Worm (Caenorhabditis elegans) whole organism, L3 larva: ENCODE data around the gene srw-98.

Source experiments
- ZK546.5 ChIP-seq: sonication (generic microtip); optimal IDR thresholded peaks from 2 replicates; lab custom pipeline; 2017; ENCODE audit warnings: missing biosample characterization, missing genetic modification characterization
- egl-27 ChIP-seq: sonication (generic microtip); optimal IDR thresholded peaks from 4 replicates; lab custom pipeline; 2017; ENCODE audit warnings: missing biosample characterization, missing genetic modification reagents, missing genetic modification characterization
- elt-3 ChIP-seq, 3 experiments: fragments of 150-350 bp in 1 of 3; sonication (generic microtip) in 2 of 3; optimal IDR thresholded peaks; 2 replicates in 2 of 3; 4 replicates in 1 of 3; lab custom pipeline; 2014 to 2017; ENCODE audit warnings: missing biosample characterization in 3 of 3, missing genetic modification characterization in 3 of 3
- mdl-1 ChIP-seq: fragments of 150-350 bp; optimal IDR thresholded peaks from 2 replicates; lab custom pipeline; 2014; ENCODE audit warnings: missing biosample characterization, missing genetic modification characterization
- nhr-237 ChIP-seq: fragments of 150-350 bp; optimal IDR thresholded peaks from 2 replicates; lab custom pipeline; 2014; ENCODE audit warnings: missing biosample characterization, missing genetic modification characterization
- nhr-25 ChIP-seq: sonication (generic microtip); optimal IDR thresholded peaks from 2 replicates; lab custom pipeline; 2017; ENCODE audit warnings: missing biosample characterization, missing genetic modification characterization
- nhr-77 ChIP-seq: fragments of 150-350 bp; optimal IDR thresholded peaks from 2 replicates; lab custom pipeline; 2014; ENCODE audit warnings: missing biosample characterization, missing genetic modification characterization
- pha-4 ChIP-seq: fragments of 150-350 bp; optimal IDR thresholded peaks from 2 replicates; lab custom pipeline; 2014; ENCODE audit warnings: missing biosample characterization, missing genetic modification reagents, missing genetic modification characterization
- skn-1 ChIP-seq: fragments of 150-350 bp; optimal IDR thresholded peaks from 2 replicates; lab custom pipeline; 2014; ENCODE audit warnings: missing biosample characterization, missing genetic modification characterization
- snpc-4 ChIP-seq: fragments of 150-350 bp; optimal IDR thresholded peaks from 2 replicates; lab custom pipeline; 2014; ENCODE audit warnings: missing biosample characterization, missing genetic modification characterization
- unc-39 ChIP-seq: sonication (generic microtip); optimal IDR thresholded peaks from 4 replicates; lab custom pipeline; 2017; ENCODE audit warnings: missing biosample characterization, missing genetic modification characterization
- unc-62 ChIP-seq: fragments of 150-350 bp; sonication (generic microtip); optimal IDR thresholded peaks from 4 replicates; lab custom pipeline; 2014; ENCODE audit warnings: missing biosample characterization, missing genetic modification reagents, missing genetic modification characterization

- TF ChIP-seq unc-39 (tag; lab: Kevin White, UChicago) (no peak), elt-3 (tag; optimal IDR thresholded peaks at IDR 0.05; lab: Kevin White, UChicago) (no peak), nhr-237 (tag; lab: Kevin White, UChicago) (no peak), pha-4 (tag; lab: Kevin White, UChicago) (no peak), skn-1 (tag; lab: Kevin White, UChicago) (no peak), unc-62 (GFP tag; lab: Kevin White, UChicago) (no peak), mdl-1 (tag; lab: Kevin White, UChicago) (no peak), snpc-4 (tag; lab: Kevin White, UChicago) (no peak), egl-27 (no peak), nhr-25 (tag; lab: Kevin White, UChicago) (no peak), nhr-77 (tag; lab: Kevin White, UChicago) (no peak), ZK546.5 (tag; lab: Kevin White, UChicago) (no peak)
Measured at ce11 chrV:1708441-1708840, 30.3 kb upstream of the srw-98 start, which contains the start of gene srw-99.
